Fruit fly (Drosophila melanogaster) whole organism, wandering third instar larva: ENCODE results near the gene RpL8.
A peak's percentile ranks its signal among the peaks of the same experiment; 100 is the strongest.

ENCODE experiments used
- Abd-B ChIP-seq: fragments of >200 bp; optimal IDR thresholded peaks from 2 replicates; lab custom pipeline; 2017; ENCODE audit warnings: missing biosample characterization, missing genetic modification characterization
- CG32264 ChIP-seq: fragments of 200-800 bp; sonication (Bioruptor generic); optimal IDR thresholded peaks from 2 replicates; lab custom pipeline; 2016; ENCODE audit warnings: missing biosample characterization, missing genetic modification characterization
- CG9705 ChIP-seq: fragments of 200-800 bp; sonication (Bioruptor generic); optimal IDR thresholded peaks from 2 replicates; lab custom pipeline; 2018; ENCODE audit warnings: missing biosample characterization, mild to moderate bottlenecking, missing genetic modification characterization
- CrebA ChIP-seq: fragments of 200-800 bp; sonication (Bioruptor generic); optimal IDR thresholded peaks from 2 replicates; lab custom pipeline; 2016; ENCODE audit warnings: missing biosample characterization, mild to moderate bottlenecking, missing genetic modification characterization, borderline replicate concordance
- Dfd ChIP-seq: fragments of >200 bp; optimal IDR thresholded peaks from 2 replicates; lab custom pipeline; 2017; ENCODE audit warnings: missing biosample characterization, missing genetic modification characterization
- Dif ChIP-seq: fragments of 200-275, 200-300 bp; sonication (Bioruptor generic); optimal IDR thresholded peaks from 2 replicates; lab custom pipeline; 2018; ENCODE audit warnings: missing biosample characterization, missing genetic modification characterization; ENCODE audit not compliant: partially characterized antibody
- GATAd ChIP-seq: sonication (Bioruptor generic); optimal IDR thresholded peaks from 2 replicates; lab custom pipeline; 2016; ENCODE audit warnings: missing biosample characterization, missing genetic modification characterization
- HLH106 ChIP-seq: fragments of 200-800 bp; optimal IDR thresholded peaks from 3 replicates; lab custom pipeline; 2019; ENCODE audit warnings: missing biosample characterization, mild to moderate bottlenecking, missing genetic modification characterization, moderate library complexity
- Hnf4 ChIP-seq: fragments of 200-800 bp; sonication (Bioruptor generic); optimal IDR thresholded peaks from 2 replicates; lab custom pipeline; 2016; ENCODE audit warnings: missing biosample characterization, mild to moderate bottlenecking, missing genetic modification characterization
- Hr78 ChIP-seq: fragments of >200 bp; optimal IDR thresholded peaks from 2 replicates; lab custom pipeline; 2017; ENCODE audit warnings: missing biosample characterization, missing genetic modification characterization
- Hr83 ChIP-seq: fragments of 200-300 bp; sonication (Bioruptor generic); optimal IDR thresholded peaks from 2 replicates; lab custom pipeline; 2016; ENCODE audit warnings: missing biosample characterization, mild to moderate bottlenecking, missing genetic modification characterization, moderate library complexity; ENCODE audit not compliant: poor library complexity, severe bottlenecking
- Jra ChIP-seq: sonication (Bioruptor generic); optimal IDR thresholded peaks from 2 replicates; lab custom pipeline; 2016; ENCODE audit warnings: missing biosample characterization, missing genetic modification characterization
- Mio ChIP-seq: sonication (Bioruptor generic); optimal IDR thresholded peaks from 2 replicates; lab custom pipeline; 2016; ENCODE audit warnings: missing biosample characterization, missing genetic modification characterization
- Myc ChIP-seq: fragments of >200 bp; optimal IDR thresholded peaks from 2 replicates; lab custom pipeline; 2017
- N ChIP-seq: fragments of >200 bp; optimal IDR thresholded peaks from 2 replicates; lab custom pipeline; 2018; ENCODE audit warnings: missing biosample characterization, missing external identifiers, missing genetic modification characterization
- OdsH ChIP-seq: fragments of 200-800 bp; sonication (Bioruptor generic); optimal IDR thresholded peaks from 2 replicates; lab custom pipeline; 2016; ENCODE audit warnings: missing biosample characterization, mild to moderate bottlenecking, missing genetic modification characterization
- Rel ChIP-seq, 2 experiments: fragments of 200-800 bp; sonication (Bioruptor generic) in 1 of 2; optimal IDR thresholded peaks; 2 replicates in 1 of 2; 3 replicates in 1 of 2; lab custom pipeline; 2016 to 2019; ENCODE audit warnings: mild to moderate bottlenecking in 2 of 2, missing biosample characterization in 2 of 2, missing genetic modification characterization in 2 of 2, moderate library complexity in 1 of 2
- Sp1 ChIP-seq: fragments of 200-800 bp; sonication (Bioruptor generic); optimal IDR thresholded peaks from 3 replicates; lab custom pipeline; 2019; ENCODE audit warnings: missing biosample characterization, mild to moderate bottlenecking, missing genetic modification characterization, moderate library complexity
- Vsx2 ChIP-seq: fragments of 200-300, 225-300 bp; sonication (Bioruptor generic); optimal IDR thresholded peaks from 2 replicates; lab custom pipeline; 2018; ENCODE audit warnings: missing biosample characterization, missing genetic modification characterization; ENCODE audit not compliant: partially characterized antibody
- br ChIP-seq: fragments of 200-800 bp; sonication (Bioruptor generic); optimal IDR thresholded peaks from 2 replicates; lab custom pipeline; 2016; ENCODE audit warnings: missing biosample characterization, missing genetic modification characterization
- brk ChIP-seq: fragments of 200-800 bp; sonication (Bioruptor generic); optimal IDR thresholded peaks from 2 replicates; lab custom pipeline; 2016; ENCODE audit warnings: missing biosample characterization, mild to moderate bottlenecking, missing genetic modification characterization
- dl ChIP-seq, 2 experiments: fragments of 175-275, 200-275 bp in 1 of 2; fragments of 200-275 bp in 1 of 2; sonication (Bioruptor generic); optimal IDR thresholded peaks; lab custom pipeline; 2018; ENCODE audit warnings: mild to moderate bottlenecking in 2 of 2, missing biosample characterization in 2 of 2, missing genetic modification characterization in 2 of 2, moderate library complexity in 2 of 2; ENCODE audit not compliant: partially characterized antibody in 2 of 2, insufficient read depth in 1 of 2
- dmrt93B ChIP-seq: fragments of 200-800 bp; sonication (Bioruptor generic); optimal IDR thresholded peaks from 2 replicates; lab custom pipeline; 2018; ENCODE audit warnings: missing biosample characterization, mild to moderate bottlenecking, missing genetic modification characterization
- dsf ChIP-seq: sonication (Bioruptor generic); optimal IDR thresholded peaks from 2 replicates; lab custom pipeline; 2016; ENCODE audit warnings: missing biosample characterization, missing genetic modification characterization, borderline replicate concordance
- ey ChIP-seq: fragments of 200-800 bp; sonication (Bioruptor generic); optimal IDR thresholded peaks from 2 replicates; lab custom pipeline; 2016; ENCODE audit warnings: missing biosample characterization, missing genetic modification characterization
- fru ChIP-seq: fragments of 200-800 bp; sonication (Bioruptor generic); optimal IDR thresholded peaks from 3 replicates; lab custom pipeline; 2016; ENCODE audit warnings: missing biosample characterization, mild to moderate bottlenecking, missing genetic modification characterization
- h ChIP-seq: fragments of 200-800 bp; sonication (Bioruptor generic); optimal IDR thresholded peaks from 3 replicates; lab custom pipeline; 2016; ENCODE audit warnings: missing biosample characterization, mild to moderate bottlenecking, missing genetic modification characterization
- jim ChIP-seq: fragments of 175-275, 200-325 bp; sonication (Bioruptor generic); optimal IDR thresholded peaks from 2 replicates; lab custom pipeline; 2016; ENCODE audit warnings: missing biosample characterization, mild to moderate bottlenecking, missing genetic modification characterization
- lola ChIP-seq: fragments of >200 bp; optimal IDR thresholded peaks from 2 replicates; lab custom pipeline; 2017; ENCODE audit warnings: missing biosample characterization, missing genetic modification characterization
- pan ChIP-seq: fragments of >200 bp; optimal IDR thresholded peaks from 2 replicates; lab custom pipeline; 2017
- psq ChIP-seq: fragments of 200-800 bp; sonication (Bioruptor generic); optimal IDR thresholded peaks from 3 replicates; lab custom pipeline; 2017; ENCODE audit warnings: missing biosample characterization, mild to moderate bottlenecking, missing genetic modification characterization, moderate library complexity
- rgr ChIP-seq: fragments of 200-800 bp; sonication (Bioruptor generic); optimal IDR thresholded peaks from 3 replicates; lab custom pipeline; 2016; ENCODE audit warnings: missing biosample characterization, mild to moderate bottlenecking, missing genetic modification characterization
- sage ChIP-seq: fragments of 200-800 bp; sonication (Bioruptor generic); optimal IDR thresholded peaks from 2 replicates; lab custom pipeline; 2016; ENCODE audit warnings: missing biosample characterization, mild to moderate bottlenecking, missing genetic modification characterization
- sv ChIP-seq: fragments of 200-800 bp; sonication (Bioruptor generic); optimal IDR thresholded peaks from 3 replicates; lab custom pipeline; 2016; ENCODE audit warnings: missing biosample characterization, missing genetic modification characterization
- tai ChIP-seq: sonication (Bioruptor generic); optimal IDR thresholded peaks from 2 replicates; lab custom pipeline; 2016; ENCODE audit warnings: missing biosample characterization, missing genetic modification characterization
- usp ChIP-seq: fragments of >200 bp; optimal IDR thresholded peaks from 2 replicates; lab custom pipeline; 2017; ENCODE audit warnings: missing biosample characterization, missing genetic modification characterization
- woc ChIP-seq: sonication (Bioruptor generic); optimal IDR thresholded peaks from 2 replicates; lab custom pipeline; 2016; ENCODE audit warnings: missing biosample characterization, mild to moderate bottlenecking, missing genetic modification characterization

The RpL8 gene

dm6 chr3L:2581343-2581825 lies 5.9 kb upstream of the RpL8 start (continued):
- TF ChIP-seq dl (GFP tag; optimal IDR thresholded peaks at IDR 0.05; lab: Kevin White, UChicago; ENCODE audit: insufficient read depth in 1 of 2, partially characterized antibody in 2 of 2) (no peak), h (GFP tag; lab: Kevin White, UChicago) (peak; percentile 71), tai (GFP tag; lab: Kevin White, UChicago) (no peak), Vsx2 (GFP tag; lab: Kevin White, UChicago) (no peak), CG32264 (GFP tag; lab: Kevin White, UChicago) (peak; percentile 59), pan (lab: Kevin White, UChicago) (no peak), dmrt93B (peak; percentile 44)

dm6 chr3L:2581857-2582256 lies 5.4 kb upstream of the RpL8 start:
- no peak for TF ChIP-seq N (GFP tag; lab: Kevin White, UChicago)
- no peak for TF ChIP-seq woc
- no peak for TF ChIP-seq Myc (lab: Kevin White, UChicago)
- no peak for TF ChIP-seq Jra (GFP tag; lab: Kevin White, UChicago)
- TF ChIP-seq dsf (GFP tag; lab: Kevin White, UChicago): no peak
- TF ChIP-seq ey (GFP tag; lab: Kevin White, UChicago): no peak
- TF ChIP-seq pan (lab: Kevin White, UChicago): no peak
- TF ChIP-seq jim (GFP tag; lab: Kevin White, UChicago): no peak
- no peak for TF ChIP-seq CrebA
- TF ChIP-seq CG32264 (GFP tag; lab: Kevin White, UChicago): no peak
- no peak for TF ChIP-seq HLH106 (tag; lab: Kevin White, UChicago)
- TF ChIP-seq CG9705 (GFP tag; lab: Kevin White, UChicago): no peak
- no peak for TF ChIP-seq Sp1 (GFP tag; lab: Kevin White, UChicago)
- no peak for TF ChIP-seq GATAd (GFP tag; lab: Kevin White, UChicago)
- no peak for TF ChIP-seq Rel (GFP tag; optimal IDR thresholded peaks at IDR 0.05; lab: Kevin White, UChicago)
- TF ChIP-seq Rel (tag; optimal IDR thresholded peaks at IDR 0.05; lab: Kevin White, UChicago): no peak
- TF ChIP-seq Abd-B (GFP tag; lab: Kevin White, UChicago): no peak
- no peak for TF ChIP-seq usp (GFP tag; lab: Kevin White, UChicago)
- no peak for TF ChIP-seq lola (GFP tag; lab: Kevin White, UChicago)
- no peak for TF ChIP-seq Dfd (GFP tag; lab: Kevin White, UChicago)
- TF ChIP-seq tai (GFP tag; lab: Kevin White, UChicago): no peak

- TF ChIP-seq Dfd (GFP tag; lab: Kevin White, UChicago) (no peak), HLH106 (tag; lab: Kevin White, UChicago) (no peak), h (GFP tag; lab: Kevin White, UChicago) (no peak), sv (GFP tag; lab: Kevin White, UChicago) (no peak), rgr (no peak), sage (no peak), psq (no peak), Hr78 (GFP tag; lab: Kevin White, UChicago) (no peak), Myc (lab: Kevin White, UChicago) (no peak), dmrt93B (no peak), pan (lab: Kevin White, UChicago) (no peak), CrebA (no peak), Dif (no peak), CG9705 (GFP tag; lab: Kevin White, UChicago) (no peak), jim (GFP tag; lab: Kevin White, UChicago) (no peak), CG32264 (GFP tag; lab: Kevin White, UChicago) (no peak), ey (GFP tag; lab: Kevin White, UChicago) (no peak), N (GFP tag; lab: Kevin White, UChicago) (no peak), Vsx2 (GFP tag; lab: Kevin White, UChicago) (no peak)
These were observed 5.0 kb upstream of the RpL8 start for dm6 chr3L:2582290-2582689.

dm6 chr3L:2582753-2583536 lies 4.3 kb upstream of the RpL8 start:
- TF ChIP-seq lola (GFP tag; lab: Kevin White, UChicago): no peak
- peak; percentile 92 for TF ChIP-seq br
- peak; percentile 56 for TF ChIP-seq CG9705 (GFP tag; lab: Kevin White, UChicago)
- no peak for TF ChIP-seq Hr78 (GFP tag; lab: Kevin White, UChicago)
- TF ChIP-seq Hnf4: peak; percentile 89
- TF ChIP-seq dl (GFP tag; optimal IDR thresholded peaks at IDR 0.05; lab: Kevin White, UChicago; ENCODE audit: insufficient read depth in 1 of 2, partially characterized antibody in 2 of 2): peak in 1 of 2 experiments; percentile 18
- peak; percentile 84 for TF ChIP-seq sage
- TF ChIP-seq Jra (GFP tag; lab: Kevin White, UChicago): peak; percentile 74
- no peak for TF ChIP-seq jim (GFP tag; lab: Kevin White, UChicago)
- TF ChIP-seq Sp1 (GFP tag; lab: Kevin White, UChicago): peak; percentile 88
- no peak for TF ChIP-seq Dif
- TF ChIP-seq GATAd (GFP tag; lab: Kevin White, UChicago): no peak
- TF ChIP-seq Dfd (GFP tag; lab: Kevin White, UChicago): no peak
- TF ChIP-seq OdsH (GFP tag; lab: Kevin White, UChicago): peak; percentile 86
- TF ChIP-seq ey (GFP tag; lab: Kevin White, UChicago): peak; percentile 94
- no peak for TF ChIP-seq pan (lab: Kevin White, UChicago)
- peak; percentile 91 for TF ChIP-seq fru (GFP tag; lab: Kevin White, UChicago)
- TF ChIP-seq Hr83 (GFP tag; lab: Kevin White, UChicago): no peak
- TF ChIP-seq brk (GFP tag; lab: Kevin White, UChicago): peak; percentile 81
- TF ChIP-seq Abd-B (GFP tag; lab: Kevin White, UChicago): no peak
- TF ChIP-seq CG32264 (GFP tag; lab: Kevin White, UChicago): peak; percentile 83
- no peak for TF ChIP-seq usp (GFP tag; lab: Kevin White, UChicago)
- TF ChIP-seq Mio (GFP tag; lab: Kevin White, UChicago): peak; percentile 43
- TF ChIP-seq dsf (GFP tag; lab: Kevin White, UChicago): no peak
- peak; percentile 91 for TF ChIP-seq rgr
- TF ChIP-seq CrebA: no peak
